Worm (Caenorhabditis elegans) whole organism, young adult: ENCODE measurements around the gene Y16E11A.4.

Source experiments
- D2030.7 ChIP-seq: fragments of 200-800 bp; sonication (Bioruptor generic); IDR thresholded peaks from 2 replicates; pipeline ENCODE4 v1.3.6; 2022; ENCODE audit warnings: missing genetic modification reagents, missing genetic modification characterization, missing compliant biosample characterization
- F39B2.1 ChIP-seq: fragments of 200-800 bp; sonication (Bioruptor generic); IDR thresholded peaks from 2 replicates; pipeline ENCODE4 v1.3.6; 2022; ENCODE audit warnings: missing genetic modification reagents, missing genetic modification characterization, missing compliant biosample characterization
- F57A8.1 ChIP-seq: fragments of 200-800 bp; sonication (Bioruptor generic); optimal IDR thresholded peaks from 2 replicates; lab custom pipeline; 2018; ENCODE audit warnings: mild to moderate bottlenecking, missing genetic modification characterization, moderate library complexity, missing compliant biosample characterization
- T26A5.8 ChIP-seq: sonication (generic microtip); optimal IDR thresholded peaks from 2 replicates; lab custom pipeline; 2016; ENCODE audit warnings: missing genetic modification characterization, missing compliant biosample characterization
- aptf-3 ChIP-seq: fragments of 200-800 bp; sonication (Bioruptor generic); IDR thresholded peaks from 2 replicates; pipeline ENCODE4 v1.3.6; 2022; ENCODE audit warnings: missing genetic modification characterization, missing compliant biosample characterization
- dox-1 ChIP-seq: fragments of 200-800 bp; sonication (Bioruptor generic); IDR thresholded peaks from 2 replicates; pipeline ENCODE4 v1.3.6; 2022; ENCODE audit warnings: missing genetic modification reagents, missing genetic modification characterization, missing compliant biosample characterization
- efl-1 ChIP-seq: fragments of 150-350 bp; optimal IDR thresholded peaks from 2 replicates; lab custom pipeline; 2014; ENCODE audit warnings: missing biosample characterization, missing genetic modification reagents, missing genetic modification characterization
- fkh-3 ChIP-seq: sonication (generic microtip); optimal IDR thresholded peaks from 2 replicates; lab custom pipeline; 2016; ENCODE audit warnings: mild to moderate bottlenecking, missing genetic modification characterization, missing compliant biosample characterization
- him-1 ChIP-seq: sonication (generic microtip); optimal IDR thresholded peaks from 2 replicates; lab custom pipeline; 2016; ENCODE audit warnings: missing genotype, missing genetic modification reagents, missing genetic modification characterization, missing compliant biosample characterization
- hsf-1 ChIP-seq: fragments of 200-800 bp; sonication (Bioruptor generic); IDR thresholded peaks from 2 replicates; pipeline ENCODE4 v1.3.6; 2022; ENCODE audit warnings: missing genetic modification reagents, missing genetic modification characterization, missing compliant biosample characterization
- lsl-1 ChIP-seq: fragments of 200-800 bp; sonication (Bioruptor generic); optimal IDR thresholded peaks from 2 replicates; lab custom pipeline; 2018; ENCODE audit warnings: mild to moderate bottlenecking, missing genetic modification characterization, moderate library complexity, missing compliant biosample characterization
- madf-6 ChIP-seq: fragments of 200-800 bp; sonication (Bioruptor generic); IDR thresholded peaks from 2 replicates; pipeline ENCODE4 v1.3.6; 2022; ENCODE audit warnings: missing genetic modification reagents, missing genetic modification characterization, missing compliant biosample characterization
- mcd-1 ChIP-seq: fragments of 200-800 bp; sonication (Bioruptor generic); IDR thresholded peaks from 2 replicates; pipeline ENCODE4 v1.3.6; 2022; ENCODE audit warnings: missing genetic modification reagents, missing genetic modification characterization, missing compliant biosample characterization
- mxl-1 ChIP-seq: sonication (generic microtip); optimal IDR thresholded peaks from 2 replicates; lab custom pipeline; 2016; ENCODE audit warnings: missing genetic modification characterization, missing compliant biosample characterization
- nhr-90 ChIP-seq: sonication (generic microtip); optimal IDR thresholded peaks from 2 replicates; lab custom pipeline; 2016; ENCODE audit warnings: missing genotype, mild to moderate bottlenecking, missing genetic modification characterization, missing compliant biosample characterization

Y16E11A.4 gene

DNA sequence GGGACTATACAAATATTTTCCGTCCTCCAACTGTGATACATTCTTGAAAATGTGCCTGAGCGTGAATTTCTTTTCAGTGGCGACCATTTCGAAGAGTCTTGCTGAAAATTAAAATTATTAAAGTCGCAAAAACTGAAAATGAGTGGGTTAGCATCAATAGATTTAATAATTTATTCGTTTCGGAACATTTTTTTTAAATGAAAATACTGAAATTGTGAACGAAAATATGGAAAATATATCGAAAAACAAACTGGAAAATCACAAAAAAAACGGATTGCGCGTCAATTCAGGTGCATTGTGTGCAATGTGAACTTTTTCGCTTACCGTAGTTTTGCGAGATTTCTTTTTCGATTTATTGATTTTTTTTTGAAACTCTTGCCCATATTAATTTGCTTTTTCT lies 44.8 kb downstream of the Y16E11A.4 start, which contains the start of gene bath-5:
Gene bath-5 (minus strand): TSS at position 101 of the 400 bp plus-strand sequence.
- TF ChIP-seq F39B2.1 (GFP tag; lab: Robert Waterston, UW) = no peak
- TF ChIP-seq dox-1 (GFP tag; lab: Robert Waterston, UW) = no peak
- peak; percentile 82 for TF ChIP-seq lsl-1
- peak; percentile 42; the same call in 1 of the 2 replicates for TF ChIP-seq madf-6
- TF ChIP-seq fkh-3 (tag; lab: Kevin White, UChicago) = no peak
- TF ChIP-seq D2030.7 (GFP tag; lab: Robert Waterston, UW) = peak; percentile 40; the same call in 1 of the 2 replicates
- TF ChIP-seq mxl-1 (tag; lab: Kevin White, UChicago) = no peak
- TF ChIP-seq aptf-3 (GFP tag; lab: Robert Waterston, UW) = no peak

DNA sequence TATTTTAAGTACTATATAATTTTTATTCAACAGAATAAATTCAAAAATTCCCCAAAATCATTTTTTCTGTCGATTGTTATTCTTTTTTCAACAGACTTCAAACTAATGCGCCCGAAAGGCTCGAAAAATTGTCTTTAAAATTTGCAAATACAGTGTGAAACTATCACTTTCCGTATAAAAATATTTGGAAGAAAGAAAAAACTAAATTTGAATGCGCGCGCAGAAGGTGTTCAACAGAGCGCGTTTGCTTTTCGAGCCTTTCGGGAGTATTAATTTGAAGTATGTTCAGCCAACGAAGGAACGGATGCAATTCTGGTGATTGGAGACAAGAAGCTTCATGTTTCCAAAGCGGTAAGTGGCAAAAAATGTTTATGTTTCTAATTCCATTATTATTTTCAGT lies 45.2 kb downstream of the Y16E11A.4 start, which contains the start of gene btb-4:
Gene btb-4 (plus strand): TSS at position 35 of the 400 bp plus-strand sequence.
- TF ChIP-seq efl-1 (GFP tag; lab: Kevin White, UChicago) = peak; percentile 48
- 0 out of 2 replicates have a peak, but pooled peaks have one; percentile 1 for TF ChIP-seq madf-6
- peak; percentile 57 for TF ChIP-seq mcd-1
- TF ChIP-seq, all 124 proteins: peak for 3; not testable (repeated sequence) for 121

DNA sequence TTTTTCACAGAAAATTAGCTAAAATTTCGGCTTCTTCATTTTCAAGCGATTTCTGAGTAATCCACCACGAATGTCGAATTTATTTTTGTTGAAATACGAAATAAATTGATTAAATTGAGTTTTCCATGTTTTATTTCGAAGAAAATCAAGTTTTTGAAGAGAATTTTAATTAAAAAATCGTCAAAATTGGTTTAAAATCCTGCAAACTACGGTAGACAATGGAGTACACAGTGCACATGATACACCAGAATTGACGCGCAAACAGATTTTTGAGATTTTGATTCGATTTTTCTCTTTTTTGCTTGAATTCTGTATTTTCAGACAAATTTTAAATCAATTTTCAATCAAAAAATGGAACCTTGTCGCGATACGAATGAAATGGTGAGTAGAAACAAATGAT lies 46.2 kb downstream of the Y16E11A.4 start, which contains the start of gene F59H6.14:
Gene F59H6.14 (plus strand): TSS at position 301 of the 400 bp plus-strand sequence.
- TF ChIP-seq nhr-90 (tag; lab: Kevin White, UChicago) (no peak), T26A5.8 (tag; lab: Kevin White, UChicago) (no peak), hsf-1 (GFP tag; lab: Robert Waterston, UW) (no peak), lsl-1 (peak; percentile 18), F57A8.1 (no peak), him-1 (tag; lab: Kevin White, UChicago) (no peak)
